Fruit fly (Drosophila melanogaster) whole organism, embryonic: ENCODE measurements around the gene CG3529.

Experiments
- Abd-B ChIP-seq: fragments of 200-800 bp; sonication (Bioruptor generic); optimal IDR thresholded peaks from 2 replicates; lab custom pipeline; 2018; ENCODE audit warnings: missing biosample characterization, mild to moderate bottlenecking, missing genetic modification characterization, moderate library complexity
- CG11696 ChIP-seq: fragments of 200-800 bp; sonication (Bioruptor generic); IDR thresholded peaks from 2 replicates; pipeline ENCODE4 v1.3.6; 2022; ENCODE audit warnings: missing biosample characterization, missing genetic modification characterization
- CG12659 ChIP-seq: fragments of 200-800 bp; sonication (Bioruptor generic); optimal IDR thresholded peaks from 3 replicates; lab custom pipeline; 2017; ENCODE audit warnings: mild to moderate bottlenecking, missing biosample characterization, missing genetic modification reagents, missing genetic modification characterization
- CG13624 ChIP-seq: fragments of 200-800 bp; sonication (Bioruptor generic); optimal IDR thresholded peaks from 2 replicates; lab custom pipeline; 2016; ENCODE audit warnings: missing biosample characterization, missing genetic modification characterization
- CG15479 ChIP-seq: fragments of 200-800 bp; sonication (Bioruptor generic); optimal IDR thresholded peaks from 3 replicates; lab custom pipeline; 2019; ENCODE audit warnings: missing biosample characterization, mild to moderate bottlenecking, missing genetic modification characterization, moderate library complexity
- CG1603 ChIP-seq: fragments of 200-800 bp; sonication (Bioruptor generic); optimal IDR thresholded peaks from 2 replicates; lab custom pipeline; 2019; ENCODE audit warnings: missing biosample characterization, mild to moderate bottlenecking, missing genetic modification characterization, moderate library complexity
- CG17912 ChIP-seq: fragments of 200-800 bp; sonication (Bioruptor generic); optimal IDR thresholded peaks from 2 replicates; lab custom pipeline; 2018; ENCODE audit warnings: missing biosample characterization, mild to moderate bottlenecking, missing genetic modification characterization
- CG18011 ChIP-seq: fragments of 200-800 bp; sonication (Bioruptor generic); optimal IDR thresholded peaks from 2 replicates; lab custom pipeline; 2017; ENCODE audit warnings: missing biosample characterization, missing genetic modification characterization, mild to moderate bottlenecking, moderate library complexity, missing genotype
- CG2129 ChIP-seq: fragments of 200-800 bp; sonication (Bioruptor generic); IDR thresholded peaks from 2 replicates; pipeline ENCODE4 v1.3.6; 2022; ENCODE audit warnings: missing biosample characterization, missing genetic modification characterization; ENCODE audit not compliant: partially characterized antibody
- CG2202 ChIP-seq: fragments of 200-800 bp; sonication (Bioruptor generic); optimal IDR thresholded peaks from 2 replicates; lab custom pipeline; 2018; ENCODE audit warnings: missing biosample characterization, mild to moderate bottlenecking, missing genetic modification characterization
- CG4328 ChIP-seq: fragments of 200-800 bp; sonication (Bioruptor generic); optimal IDR thresholded peaks from 3 replicates; lab custom pipeline; 2017; ENCODE audit warnings: missing biosample characterization, missing genetic modification reagents, missing genetic modification characterization
- CG4854 ChIP-seq: fragments of 200-800 bp; sonication (Bioruptor generic); optimal IDR thresholded peaks from 2 replicates; lab custom pipeline; 2016; ENCODE audit warnings: missing biosample characterization, missing genetic modification characterization, inconsistent platforms
- CG8290 ChIP-seq, 3 experiments: fragments of 200-800 bp; sonication (Bioruptor generic); optimal IDR thresholded peaks; 2 replicates each; lab custom pipeline; 2016 to 2019; ENCODE audit warnings: missing biosample characterization in 3 of 3, missing genetic modification characterization in 3 of 3, mild to moderate bottlenecking in 2 of 3, moderate library complexity in 1 of 3
- CG9797 ChIP-seq: fragments of 200-800 bp; sonication (Bioruptor generic); optimal IDR thresholded peaks from 3 replicates; lab custom pipeline; 2018; ENCODE audit warnings: missing biosample characterization, mild to moderate bottlenecking, missing genetic modification characterization
- CHES-1-like ChIP-seq: fragments of 200-800 bp; sonication (Bioruptor generic); optimal IDR thresholded peaks from 2 replicates; lab custom pipeline; 2016; ENCODE audit warnings: missing biosample characterization, missing genetic modification characterization
- CrebB ChIP-seq: fragments of 200-800 bp; sonication (Bioruptor generic); optimal IDR thresholded peaks from 3 replicates; lab custom pipeline; 2018; ENCODE audit warnings: missing biosample characterization, mild to moderate bottlenecking, missing genetic modification characterization
- D19B ChIP-seq: fragments of 200-800 bp; sonication (Bioruptor generic); optimal IDR thresholded peaks from 2 replicates; lab custom pipeline; 2017; ENCODE audit warnings: missing biosample characterization, mild to moderate bottlenecking, missing genetic modification characterization
- Dfd ChIP-seq, 2 experiments: fragments of >200 bp; optimal IDR thresholded peaks; 2 replicates each; lab custom pipeline; 2017; ENCODE audit warnings: missing biosample characterization in 2 of 2, missing genetic modification characterization in 2 of 2
- Fer2 ChIP-seq: fragments of 200-800 bp; sonication (Bioruptor generic); optimal IDR thresholded peaks from 2 replicates; lab custom pipeline; 2018; ENCODE audit warnings: missing biosample characterization, mild to moderate bottlenecking, missing genetic modification characterization, moderate library complexity
- Max ChIP-seq: fragments of 200-800 bp; sonication (Bioruptor generic); optimal IDR thresholded peaks from 2 replicates; lab custom pipeline; 2016; ENCODE audit warnings: missing biosample characterization, mild to moderate bottlenecking, missing genetic modification characterization
- NC2β ChIP-seq: fragments of 200-800 bp; sonication (Bioruptor generic); optimal IDR thresholded peaks from 2 replicates; lab custom pipeline; 2016; ENCODE audit warnings: missing biosample characterization, missing genetic modification characterization
- Neu2 ChIP-seq: fragments of 200-800 bp; sonication (Bioruptor generic); optimal IDR thresholded peaks from 3 replicates; lab custom pipeline; 2016; ENCODE audit warnings: missing biosample characterization, missing genetic modification characterization, borderline replicate concordance
- Nf-YB ChIP-seq: fragments of 200-800 bp; sonication (Bioruptor generic); optimal IDR thresholded peaks from 3 replicates; lab custom pipeline; 2019; ENCODE audit warnings: missing biosample characterization, mild to moderate bottlenecking, missing genetic modification characterization, moderate library complexity
- Nf-YC ChIP-seq: fragments of 200-800 bp; optimal IDR thresholded peaks from 3 replicates; lab custom pipeline; 2019; ENCODE audit warnings: missing biosample characterization, mild to moderate bottlenecking, missing genetic modification characterization, moderate library complexity
- Pdp1 ChIP-seq, 2 experiments: fragments of 200-800 bp; sonication (Bioruptor generic); optimal IDR thresholded peaks; 3 replicates each; lab custom pipeline; 2016; ENCODE audit warnings: missing biosample characterization in 2 of 2, missing genetic modification characterization in 2 of 2, mild to moderate bottlenecking in 1 of 2, moderate library complexity in 1 of 2
- Rfx ChIP-seq: fragments of 200-800 bp; sonication (Bioruptor generic); IDR thresholded peaks from 2 replicates; pipeline ENCODE4 v1.3.6; 2022; ENCODE audit warnings: missing biosample characterization, missing genetic modification characterization
- Rx ChIP-seq: fragments of 200-800 bp; sonication (Bioruptor generic); IDR thresholded peaks from 2 replicates; pipeline ENCODE4 v1.3.6; 2022; ENCODE audit warnings: missing biosample characterization, missing genetic modification characterization
- Scr ChIP-seq: fragments of 200-800 bp; sonication (Bioruptor generic); IDR thresholded peaks from 2 replicates; pipeline ENCODE4 v1.3.6; 2022; ENCODE audit warnings: missing biosample characterization, missing genetic modification characterization; ENCODE audit not compliant: partially characterized antibody
- TFAM ChIP-seq: fragments of 200-800 bp; sonication (Bioruptor generic); optimal IDR thresholded peaks from 2 replicates; lab custom pipeline; 2017; ENCODE audit warnings: missing biosample characterization, missing genetic modification characterization, inconsistent platforms
- Taf1 ChIP-seq: fragments of 200-800 bp; sonication (Bioruptor generic); IDR thresholded peaks from 2 replicates; pipeline ENCODE4 v1.3.6; 2022; ENCODE audit warnings: missing biosample characterization, missing genetic modification characterization
- al ChIP-seq: fragments of 200-800 bp; sonication (Bioruptor generic); IDR thresholded peaks from 2 replicates; pipeline ENCODE4 v1.3.6; 2022; ENCODE audit warnings: missing biosample characterization, missing genetic modification characterization
- chif ChIP-seq, 2 experiments: fragments of 200-800 bp; sonication (Bioruptor generic); optimal IDR thresholded peaks; 3 replicates each; lab custom pipeline; 2016; ENCODE audit warnings: missing biosample characterization in 2 of 2, missing genetic modification characterization in 2 of 2
- chinmo ChIP-seq: fragments of 200-800 bp; sonication (Bioruptor generic); IDR thresholded peaks from 4 replicates; pipeline ENCODE4 v1.3.6; 2022; ENCODE audit warnings: missing biosample characterization, missing genetic modification characterization; ENCODE audit not compliant: partially characterized antibody
- dan ChIP-seq: fragments of 200-800 bp; sonication (Bioruptor generic); IDR thresholded peaks from 2 replicates; pipeline ENCODE4 v1.3.6; 2022; ENCODE audit warnings: missing biosample characterization, missing genetic modification characterization
- eve ChIP-seq, 2 experiments: fragments of >200 bp; optimal IDR thresholded peaks; 2 replicates each; lab custom pipeline; 2017; ENCODE audit warnings: missing biosample characterization in 2 of 2, missing genetic modification characterization in 2 of 2
- exex ChIP-seq: fragments of 200-800 bp; sonication (Bioruptor generic); optimal IDR thresholded peaks from 4 replicates; lab custom pipeline; 2018; ENCODE audit warnings: missing biosample characterization, mild to moderate bottlenecking, missing genetic modification characterization, moderate library complexity
- fd96Cb ChIP-seq: fragments of 200-800 bp; sonication (Bioruptor generic); optimal IDR thresholded peaks from 2 replicates; lab custom pipeline; 2018; ENCODE audit warnings: missing biosample characterization, mild to moderate bottlenecking, missing genetic modification characterization, moderate library complexity
- gcm2 ChIP-seq: fragments of 200-800 bp; sonication (Bioruptor generic); optimal IDR thresholded peaks from 2 replicates; lab custom pipeline; 2016; ENCODE audit warnings: missing biosample characterization, missing genetic modification characterization
- h ChIP-seq: fragments of >200 bp; optimal IDR thresholded peaks from 2 replicates; lab custom pipeline; 2017
- hbn ChIP-seq: fragments of 200-800 bp; sonication (Bioruptor generic); IDR thresholded peaks from 2 replicates; pipeline ENCODE4 v1.3.6; 2022; ENCODE audit warnings: missing biosample characterization, missing genetic modification characterization; ENCODE audit not compliant: partially characterized antibody
- mirr ChIP-seq: fragments of 200-800 bp; sonication (Bioruptor generic); optimal IDR thresholded peaks from 3 replicates; lab custom pipeline; 2018; ENCODE audit warnings: missing biosample characterization, mild to moderate bottlenecking, missing genetic modification characterization
- nau ChIP-seq: fragments of 200-800 bp; sonication (Bioruptor generic); optimal IDR thresholded peaks from 3 replicates; lab custom pipeline; 2017; ENCODE audit warnings: missing biosample characterization, mild to moderate bottlenecking, missing genetic modification characterization, missing genetic modification reagents
- onecut ChIP-seq: fragments of 200-800 bp; sonication (Bioruptor generic); IDR thresholded peaks from 2 replicates; pipeline ENCODE4 v1.3.6; 2022; ENCODE audit warnings: missing biosample characterization, missing genetic modification characterization
- peb ChIP-seq: fragments of 200-800 bp; sonication (Bioruptor generic); IDR thresholded peaks from 2 replicates; pipeline ENCODE4 v1.3.6; 2022; ENCODE audit warnings: missing biosample characterization, missing genetic modification characterization
- so ChIP-seq: fragments of 200-800 bp; sonication (Bioruptor generic); IDR thresholded peaks from 3 replicates; pipeline ENCODE4 v1.3.6; 2022; ENCODE audit warnings: missing biosample characterization, missing genetic modification characterization
- ttk ChIP-seq: fragments of 200-800 bp; sonication (Bioruptor generic); IDR thresholded peaks from 2 replicates; pipeline ENCODE4 v2.1.2; 2022; ENCODE audit warnings: missing biosample characterization, missing genetic modification characterization
- wek ChIP-seq: fragments of 200-800 bp; sonication (Bioruptor generic); optimal IDR thresholded peaks from 3 replicates; lab custom pipeline; 2018; ENCODE audit warnings: missing biosample characterization, mild to moderate bottlenecking, missing genetic modification characterization, moderate library complexity
- zfh2 ChIP-seq: fragments of 200-800 bp; sonication (Bioruptor generic); optimal IDR thresholded peaks from 2 replicates; lab custom pipeline; 2016; ENCODE audit warnings: missing biosample characterization, missing genetic modification characterization

CG3529 gene

DNA sequence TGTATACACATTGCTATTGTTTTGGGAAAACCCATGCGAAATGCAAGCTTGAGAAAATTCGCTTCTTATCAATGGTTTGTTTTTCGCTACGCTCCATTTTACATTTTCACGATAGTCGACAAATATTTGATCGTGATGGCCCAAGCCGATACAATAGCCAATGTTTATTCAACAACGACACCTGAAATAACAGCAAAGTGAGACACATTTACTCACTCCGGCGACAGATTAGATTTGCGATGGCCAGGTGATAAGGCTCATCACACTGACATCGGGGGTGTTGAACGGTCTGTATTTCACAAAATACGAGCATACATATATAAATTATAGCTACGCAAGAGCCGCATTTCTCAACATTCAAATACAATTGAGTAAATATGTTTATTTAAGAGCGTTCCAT, 49.5 kb upstream of the CG3529 start (continued):
- TF ChIP-seq exex (peak; percentile 79), mirr (peak; percentile 92), CrebB (peak; percentile 76), gcm2 (no peak), Rx (GFP tag; lab: Robert Waterston, UW) (no peak), CG12659 (peak; percentile 20), CG2129 (GFP tag; lab: Robert Waterston, UW) (no peak), CG11696 (GFP tag; lab: Robert Waterston, UW) (0 out of 2 replicates have a peak, but pooled peaks have one; percentile 6), Dfd (GFP tag; optimal IDR thresholded peaks at IDR 0.05; lab: Kevin White, UChicago) (no peak), chif (GFP tag; optimal IDR thresholded peaks at IDR 0.05; lab: Kevin White, UChicago) (peak in 1 of 2 experiments; percentile 1), D19B (GFP tag; lab: Kevin White, UChicago) (peak; percentile 59), ttk (GFP tag; lab: Robert Waterston, UW) (no peak), Neu2 (no peak), so (GFP tag; lab: Robert Waterston, UW) (peak; percentile 55; the same call in 2 of the 3 replicates), CG2202 (tag; lab: Kevin White, UChicago) (peak; percentile 48), fd96Cb (tag; lab: Kevin White, UChicago) (no peak), Scr (GFP tag; lab: Robert Waterston, UW) (no peak), CG8290 (GFP tag; optimal IDR thresholded peaks at IDR 0.05; lab: Kevin White, UChicago) (peak; percentile 53), CG8290 (tag; optimal IDR thresholded peaks at IDR 0.05; lab: Kevin White, UChicago) (peak in 1 of 2 experiments; percentile 91), Max (peak; percentile 57), CG15479 (peak; percentile 12), Nf-YB (GFP tag; lab: Kevin White, UChicago) (no peak), CG4328 (GFP tag; lab: Kevin White, UChicago) (peak; percentile 70), peb (GFP tag; lab: Robert Waterston, UW) (no peak), Pdp1 (GFP tag; optimal IDR thresholded peaks at IDR 0.05; lab: Kevin White, UChicago) (peak; percentile 17 to 24), TFAM (peak; percentile 33), zfh2 (GFP tag; lab: Kevin White, UChicago) (peak; percentile 16), CG18011 (GFP tag; lab: Kevin White, UChicago) (no peak), CG17912 (GFP tag; lab: Kevin White, UChicago) (peak; percentile 4), CG4854 (peak; percentile 66)

DNA sequence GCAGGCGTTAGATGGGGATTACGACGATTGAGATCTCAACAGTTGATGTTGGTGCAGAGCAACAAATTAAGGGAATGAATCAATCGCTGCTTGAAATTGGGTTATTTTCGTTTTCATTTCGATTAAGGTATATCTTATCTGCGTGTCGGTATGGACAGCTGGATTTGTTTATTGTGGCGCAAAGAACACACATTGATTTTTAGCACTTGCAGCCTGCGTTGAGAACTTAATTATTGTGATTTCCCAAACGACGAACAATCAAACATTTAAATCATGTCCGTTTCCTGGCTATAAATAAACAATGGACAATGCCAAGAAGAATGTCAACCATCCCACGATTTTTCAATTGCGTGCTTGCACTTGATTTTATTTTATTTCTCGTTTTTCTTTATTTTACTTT, 48.6 kb upstream of the CG3529 start:
- TF ChIP-seq chinmo (0 out of 4 replicates have a peak, but pooled peaks have one; percentile 48), Neu2 (no peak), CHES-1-like (GFP tag; lab: Kevin White, UChicago) (no peak), Rfx (GFP tag; lab: Robert Waterston, UW) (0 out of 2 replicates have a peak, but pooled peaks have one; percentile 1), mirr (peak; percentile 21), Pdp1 (GFP tag; optimal IDR thresholded peaks at IDR 0.05; lab: Kevin White, UChicago) (no peak), eve (GFP tag; optimal IDR thresholded peaks at IDR 0.05; lab: Kevin White, UChicago) (peak in 1 of 2 experiments; percentile 64)

DNA sequence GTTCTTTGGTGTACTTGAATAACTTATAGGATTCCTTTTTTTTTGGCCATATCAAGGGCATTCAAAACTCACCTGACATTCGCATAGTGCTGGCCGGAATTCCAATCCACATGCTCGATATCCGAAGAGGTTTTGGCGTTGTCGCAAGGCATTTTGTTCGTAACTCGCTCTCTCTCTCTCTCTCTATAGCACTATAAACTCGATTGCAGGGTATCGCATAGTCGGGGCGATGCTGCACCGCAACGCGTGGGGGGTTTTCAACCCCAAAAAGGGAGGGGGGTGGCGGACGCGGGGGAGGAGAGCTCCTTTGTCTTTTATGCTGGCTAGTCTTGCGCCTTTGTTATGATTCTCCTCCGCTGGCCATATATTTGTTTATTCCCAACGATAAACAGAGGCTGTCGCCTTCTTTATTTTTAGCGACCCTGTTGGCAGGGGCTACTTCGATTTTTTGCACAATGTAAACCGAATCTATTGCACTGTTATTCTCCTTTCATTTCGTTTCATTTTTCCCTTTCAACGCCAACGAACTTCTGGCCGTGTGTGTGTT, 48.2 kb upstream of the CG3529 start:
- TF ChIP-seq al (GFP tag; lab: Robert Waterston, UW) (no peak), Fer2 (tag; lab: Kevin White, UChicago) (no peak), wek (no peak), Abd-B (no peak), h (lab: Kevin White, UChicago) (no peak), CG8290 (GFP tag; optimal IDR thresholded peaks at IDR 0.05; lab: Kevin White, UChicago) (no peak), CG8290 (tag; optimal IDR thresholded peaks at IDR 0.05; lab: Kevin White, UChicago) (peak in 1 of 2 experiments; percentile 25), CG18011 (GFP tag; lab: Kevin White, UChicago) (no peak), CG13624 (no peak), onecut (GFP tag; lab: Robert Waterston, UW) (no peak; the same call in 1 of the 2 replicates), Nf-YC (tag; lab: Kevin White, UChicago) (no peak), CG1603 (tag; lab: Kevin White, UChicago) (peak; percentile 35), Taf1 (GFP tag; lab: Robert Waterston, UW) (no peak), NC2β (no peak), dan (GFP tag; lab: Robert Waterston, UW) (no peak), nau (GFP tag; lab: Kevin White, UChicago) (no peak), hbn (no peak), CG9797 (GFP tag; lab: Kevin White, UChicago) (no peak)
